Worm (Caenorhabditis elegans): Measurements from ENCODE around the gene rps-1.

The rps-1 gene

ce11 chrIII:4475428-4475968 is at the start of gene rps-1 (continued):
- peak; percentile 48 for TF ChIP-seq nhr-237 (tag; optimal IDR thresholded peaks at IDR 0.05)
- peak; percentile 92 for TF ChIP-seq F10B5.3 (tag; optimal IDR thresholded peaks at IDR 0.05)
- TF ChIP-seq lir-3 (tag; optimal IDR thresholded peaks at IDR 0.05), result peak; percentile 64
- TF ChIP-seq lin-39 (tag; optimal IDR thresholded peaks at IDR 0.05), result no peak
- TF ChIP-seq mdt-29 (GFP tag; IDR thresholded peaks at IDR 0.05), result peak; percentile 93
- peak; percentile 99 for TF ChIP-seq dve-1 (tag; optimal IDR thresholded peaks at IDR 0.05; ENCODE audit: insufficient read depth)
- peak; percentile 89 for TF ChIP-seq sdz-12 (GFP tag; optimal IDR thresholded peaks at IDR 0.05)
- no peak for TF ChIP-seq F26F4.8 (GFP tag; conservative IDR thresholded peaks at IDR 0.05)
- TF ChIP-seq nhr-41 (GFP tag; IDR thresholded peaks at IDR 0.05), result peak; percentile 81
- TF ChIP-seq Y105C5A.15 (GFP tag; IDR thresholded peaks at IDR 0.05), result peak; percentile 88
- peak; percentile 90 for TF ChIP-seq Y75B8A.6 (GFP tag; IDR thresholded peaks at IDR 0.05)
- TF ChIP-seq ztf-11 (tag; optimal IDR thresholded peaks at IDR 0.05), result peak; percentile 71
- peak; percentile 52 for TF ChIP-seq lin-15B (tag; optimal IDR thresholded peaks at IDR 0.05)
- peak; percentile 76 for TF ChIP-seq pqm-1 (tag; optimal IDR thresholded peaks at IDR 0.05)
- TF ChIP-seq ceh-44 (GFP tag; IDR thresholded peaks at IDR 0.05), result peak; percentile 72
- no peak for TF ChIP-seq tag-97 (GFP tag; IDR thresholded peaks at IDR 0.05)
- peak; percentile 98 for TF ChIP-seq nhr-102 (tag; optimal IDR thresholded peaks at IDR 0.05)
- peak; percentile 100 for TF ChIP-seq lsy-2 (tag; optimal IDR thresholded peaks at IDR 0.05)
- TF ChIP-seq unc-39 (tag; optimal IDR thresholded peaks at IDR 0.05), result no peak
- peak; percentile 97 for TF ChIP-seq duxl-1 (tag; optimal IDR thresholded peaks at IDR 0.05; ENCODE audit: poor library complexity)
- TF ChIP-seq spr-1 (tag; optimal IDR thresholded peaks at IDR 0.05), result peak; percentile 97
- peak; percentile 99 for TF ChIP-seq mep-1 (tag; optimal IDR thresholded peaks at IDR 0.05)
- peak; percentile 98 for TF ChIP-seq hmg-1.1 (GFP tag; IDR thresholded peaks at IDR 0.05)
- peak; percentile 57; the same call in 1 of the 2 replicates for TF ChIP-seq zip-11 (GFP tag; IDR thresholded peaks at IDR 0.05)
- TF ChIP-seq T26A8.4 (GFP tag; IDR thresholded peaks at IDR 0.05), result peak; percentile 98
- TF ChIP-seq egl-27 (tag; optimal IDR thresholded peaks at IDR 0.05), result no peak
- TF ChIP-seq lin-29 (GFP tag; IDR thresholded peaks at IDR 0.05), result peak; percentile 95
- TF ChIP-seq ceh-82 (tag; optimal IDR thresholded peaks at IDR 0.05), result no peak
- TF ChIP-seq spr-3 (GFP tag; optimal IDR thresholded peaks at IDR 0.05), result peak; percentile 96
- TF ChIP-seq dmd-9 (GFP tag; IDR thresholded peaks at IDR 0.05), result peak; percentile 98
- peak; percentile 97 for TF ChIP-seq dpl-1 (GFP tag; optimal IDR thresholded peaks at IDR 0.05)
- TF ChIP-seq T20F7.1 (GFP tag; optimal IDR thresholded peaks at IDR 0.05), result peak; percentile 95
- no peak for TF ChIP-seq cey-2 (tag; optimal IDR thresholded peaks at IDR 0.05; ENCODE audit: borderline replicate concordance, insufficient read depth)
- peak; percentile 95 for TF ChIP-seq lin-38 (GFP tag; IDR thresholded peaks at IDR 0.05)
- peak; percentile 94 for TF ChIP-seq daf-19 (GFP tag; conservative IDR thresholded peaks at IDR 0.05)
- peak; percentile 99 for TF ChIP-seq tra-1 (GFP tag; IDR thresholded peaks at IDR 0.05)
- TF ChIP-seq skn-1 (tag; optimal IDR thresholded peaks at IDR 0.05), result peak; percentile 96
- TF ChIP-seq dmd-6 (GFP tag; IDR thresholded peaks at IDR 0.05), result peak; percentile 100
- TF ChIP-seq rbr-2 (tag; optimal IDR thresholded peaks at IDR 0.05), result peak; percentile 99
- TF ChIP-seq snpc-1.2 (GFP tag; IDR thresholded peaks at IDR 0.05), result peak; percentile 82
- peak; percentile 97 for TF ChIP-seq lin-1 (GFP tag; IDR thresholded peaks at IDR 0.05)
- TF ChIP-seq pha-4 (GFP tag; IDR thresholded peaks at IDR 0.05), result peak; percentile 97
- peak; percentile 98 for TF ChIP-seq pha-4 (tag; optimal IDR thresholded peaks at IDR 0.05)
- no peak for TF ChIP-seq fos-1 (tag; optimal IDR thresholded peaks at IDR 0.05)
- peak; percentile 82 to 93 for TF ChIP-seq hif-1 (tag; optimal IDR thresholded peaks at IDR 0.05)
- peak; percentile 97 for TF ChIP-seq nhr-42 (GFP tag; IDR thresholded peaks at IDR 0.05)
- peak; percentile 99 for TF ChIP-seq arid-1 (GFP tag; conservative IDR thresholded peaks at IDR 0.05)
- peak; percentile 87 for TF ChIP-seq F49E8.2 (tag; optimal IDR thresholded peaks at IDR 0.05; ENCODE audit: borderline replicate concordance)
- TF ChIP-seq madf-9 (GFP tag; conservative IDR thresholded peaks at IDR 0.05), result peak; percentile 97
- peak; percentile 97 for TF ChIP-seq ctbp-1 (GFP tag; IDR thresholded peaks at IDR 0.05)

Measured in whole organism, L4 larva.